Fruit fly (Drosophila melanogaster): Measurements from ENCODE around the gene CTCF.

CTCF gene

dm6 chr3L:7360324-7360852 lies 3.9 kb upstream of the CTCF start, which contains the start of gene Sec63 (continued):
- TF ChIP-seq CG10462 (GFP tag; optimal IDR thresholded peaks at IDR 0.05) (no peak), TFAM (GFP tag; optimal IDR thresholded peaks at IDR 0.05) (no peak), CG12744 (GFP tag; optimal IDR thresholded peaks at IDR 0.05) (no peak), eve (GFP tag; optimal IDR thresholded peaks at IDR 0.05) (no peak), run (tag; optimal IDR thresholded peaks at IDR 0.05) (no peak), CG7786 (GFP tag; optimal IDR thresholded peaks at IDR 0.05) (no peak), nom (GFP tag; optimal IDR thresholded peaks at IDR 0.05) (no peak), Hr51 (GFP tag; optimal IDR thresholded peaks at IDR 0.05) (peak; percentile 47 to 49), CG10321 (GFP tag; IDR thresholded peaks at IDR 0.05) (no peak), CG1233 (GFP tag; optimal IDR thresholded peaks at IDR 0.05) (no peak), sna (GFP tag; IDR thresholded peaks at IDR 0.05; ENCODE audit: partially characterized antibody) (peak; percentile 78), CG6791 (GFP tag; IDR thresholded peaks at IDR 0.05; ENCODE audit: partially characterized antibody) (peak; percentile 91), so (GFP tag; IDR thresholded peaks at IDR 0.05) (peak; percentile 60; the same call in 2 of the 3 replicates), Dfd (GFP tag; optimal IDR thresholded peaks at IDR 0.05) (no peak), CG7271 (tag; optimal IDR thresholded peaks at IDR 0.05) (no peak), CG6272 (GFP tag; IDR thresholded peaks at IDR 0.05) (peak; percentile 53), Dek (tag; optimal IDR thresholded peaks at IDR 0.05) (no peak), Doc3 (GFP tag; IDR thresholded peaks at IDR 0.05; ENCODE audit: partially characterized antibody) (peak; percentile 70), jing (GFP tag; optimal IDR thresholded peaks at IDR 0.05) (no peak), CG17359 (tag; optimal IDR thresholded peaks at IDR 0.05) (peak; percentile 49), Xrp1 (GFP tag; IDR thresholded peaks at IDR 0.05) (peak; percentile 71), lab (GFP tag; optimal IDR thresholded peaks at IDR 0.05) (peak; percentile 50), CG4424 (GFP tag; optimal IDR thresholded peaks at IDR 0.05) (peak; percentile 45), repo (GFP tag; optimal IDR thresholded peaks at IDR 0.05) (peak; percentile 6), CG32767 (GFP tag; IDR thresholded peaks at IDR 0.05) (peak; percentile 20; the same call in 1 of the 2 replicates), zf30C (GFP tag; optimal IDR thresholded peaks at IDR 0.05) (peak; percentile 3), CG11696 (GFP tag; IDR thresholded peaks at IDR 0.05) (no peak), CG13624 (GFP tag; optimal IDR thresholded peaks at IDR 0.05) (peak; percentile 36), CG34422 (GFP tag; IDR thresholded peaks at IDR 0.05) (peak; percentile 85), vvl (GFP tag; IDR thresholded peaks at IDR 0.05) (peak; percentile 11; the same call in 1 of the 2 replicates), CG13123 (GFP tag; optimal IDR thresholded peaks at IDR 0.05) (peak; percentile 46), Awh (GFP tag; IDR thresholded peaks at IDR 0.05) (0 out of 2 replicates have a peak, but pooled peaks have one; percentile 29), Bdp1 (GFP tag; optimal IDR thresholded peaks at IDR 0.05) (peak; percentile 24), odd (GFP tag; optimal IDR thresholded peaks at IDR 0.05) (peak; percentile 36), CoRest (tag; optimal IDR thresholded peaks at IDR 0.05) (peak; percentile 34), CG9215 (GFP tag; IDR thresholded peaks at IDR 0.05) (peak; percentile 44), crc (GFP tag; optimal IDR thresholded peaks at IDR 0.05) (no peak), Trl (optimal IDR thresholded peaks at IDR 0.05) (no peak), Trl (GFP tag; optimal IDR thresholded peaks at IDR 0.05) (no peak), Asciz (GFP tag; optimal IDR thresholded peaks at IDR 0.05) (peak; percentile 22), CG1647 (GFP tag; optimal IDR thresholded peaks at IDR 0.05) (peak; percentile 17), nmo (GFP tag; optimal IDR thresholded peaks at IDR 0.05) (peak; percentile 46), Dll (GFP tag; IDR thresholded peaks at IDR 0.05; ENCODE audit: partially characterized antibody) (peak; percentile 74), HmgZ (tag; optimal IDR thresholded peaks at IDR 0.05) (peak; percentile 8), CG9932 (GFP tag; IDR thresholded peaks at IDR 0.05) (peak; percentile 78), CG7357 (GFP tag; IDR thresholded peaks at IDR 0.05) (0 out of 3 replicates have a peak, but pooled peaks have one; percentile 24), sima (GFP tag; optimal IDR thresholded peaks at IDR 0.05) (no peak), HHEX (GFP tag; optimal IDR thresholded peaks at IDR 0.05) (peak; percentile 34), CG2116 (GFP tag; optimal IDR thresholded peaks at IDR 0.05) (peak; percentile 78), Scr (GFP tag; IDR thresholded peaks at IDR 0.05; ENCODE audit: partially characterized antibody) (peak; percentile 79)
